Worm (Caenorhabditis elegans): ENCODE measurements around the gene F20D6.9.

DNA sequence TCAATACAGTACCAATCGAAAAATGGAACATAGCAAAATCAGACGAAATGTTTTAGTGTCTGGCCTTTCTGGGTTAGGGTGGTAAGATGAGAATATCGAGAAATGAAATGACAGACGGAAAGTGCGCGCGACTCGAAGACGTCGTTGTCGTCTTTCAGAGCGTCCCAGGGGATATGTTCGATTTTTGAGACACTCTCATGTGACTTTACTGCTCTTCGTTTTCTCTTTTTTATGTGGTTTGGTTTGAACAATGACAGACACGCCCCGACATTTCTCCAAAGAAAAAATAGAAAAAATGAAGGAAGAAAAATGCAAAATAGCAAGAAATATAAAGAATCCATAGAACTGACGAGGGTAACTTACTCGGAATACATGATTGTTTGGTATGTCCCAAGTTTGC, 33.3 kb upstream of the F20D6.9 start:
- no peak for TF ChIP-seq nhr-90 (tag; optimal IDR thresholded peaks at IDR 0.05; ENCODE audit: poor library complexity)
- no peak for TF ChIP-seq nhr-12 (tag; optimal IDR thresholded peaks at IDR 0.05)
- no peak for TF ChIP-seq lin-15B (tag; optimal IDR thresholded peaks at IDR 0.05)
- no peak for TF ChIP-seq rnt-1 (tag; optimal IDR thresholded peaks at IDR 0.05)
- TF ChIP-seq lin-13 (GFP tag; optimal IDR thresholded peaks at IDR 0.05), result no peak
